Worm (Caenorhabditis elegans) whole organism, young adult: ENCODE measurements around the gene T08A9.13.

Experiments used
- B0336.3 ChIP-seq: fragments of 200-800 bp; sonication (Bioruptor generic); IDR thresholded peaks from 2 replicates; pipeline ENCODE4 v1.3.6; 2022; ENCODE audit warnings: missing genetic modification characterization, missing compliant biosample characterization
- F10E7.11 ChIP-seq: sonication (generic microtip); optimal IDR thresholded peaks from 2 replicates; lab custom pipeline; 2017; ENCODE audit warnings: mild to moderate bottlenecking, missing genetic modification characterization, moderate library complexity, missing compliant biosample characterization
- F23B12.7 ChIP-seq: sonication (generic microtip); optimal IDR thresholded peaks from 2 replicates; lab custom pipeline; 2017; ENCODE audit warnings: missing genetic modification characterization, mild to moderate bottlenecking, missing compliant biosample characterization, antibody characterized with exemption, moderate library complexity; ENCODE audit not compliant: insufficient read depth
- F33H1.4 ChIP-seq: fragments of 200-800 bp; sonication (Bioruptor generic); IDR thresholded peaks from 2 replicates; pipeline ENCODE4 v1.3.6; 2022; ENCODE audit warnings: missing genetic modification reagents, missing genetic modification characterization, missing compliant biosample characterization
- F37B4.10 ChIP-seq: fragments of 200-800 bp; sonication (Bioruptor generic); IDR thresholded peaks from 2 replicates; pipeline ENCODE4 v1.3.6; 2022; ENCODE audit warnings: missing genetic modification characterization, missing compliant biosample characterization
- F39B2.1 ChIP-seq: fragments of 200-800 bp; sonication (Bioruptor generic); IDR thresholded peaks from 2 replicates; pipeline ENCODE4 v1.3.6; 2022; ENCODE audit warnings: missing genetic modification reagents, missing genetic modification characterization, missing compliant biosample characterization
- K12H6.12 ChIP-seq: fragments of 200-800 bp; sonication (Bioruptor generic); optimal IDR thresholded peaks from 2 replicates; lab custom pipeline; 2018; ENCODE audit warnings: mild to moderate bottlenecking, missing genetic modification characterization, missing compliant biosample characterization
- T07F8.4 ChIP-seq: sonication (generic microtip); optimal IDR thresholded peaks from 2 replicates; lab custom pipeline; 2016; ENCODE audit warnings: mild to moderate bottlenecking, missing genetic modification characterization, moderate library complexity, missing compliant biosample characterization
- T26A5.8 ChIP-seq: sonication (generic microtip); optimal IDR thresholded peaks from 2 replicates; lab custom pipeline; 2016; ENCODE audit warnings: missing genetic modification characterization, missing compliant biosample characterization
- Y56A3A.18 ChIP-seq: fragments of 200-800 bp; sonication (Bioruptor generic); IDR thresholded peaks from 2 replicates; pipeline ENCODE4 v1.3.6; 2022; ENCODE audit warnings: missing genetic modification reagents, missing genetic modification characterization, missing compliant biosample characterization
- Y67H2A.10 ChIP-seq: fragments of 200-800 bp; sonication (Bioruptor generic); conservative IDR thresholded peaks from 2 replicates; pipeline ENCODE4 v1.3.6; 2022; ENCODE audit warnings: missing genetic modification reagents, missing genetic modification characterization, missing compliant biosample characterization
- aptf-3 ChIP-seq: fragments of 200-800 bp; sonication (Bioruptor generic); IDR thresholded peaks from 2 replicates; pipeline ENCODE4 v1.3.6; 2022; ENCODE audit warnings: missing genetic modification characterization, missing compliant biosample characterization
- athp-1 ChIP-seq: sonication (generic microtip); optimal IDR thresholded peaks from 2 replicates; lab custom pipeline; 2017; ENCODE audit warnings: mild to moderate bottlenecking, missing genetic modification characterization, missing compliant biosample characterization
- attf-5 ChIP-seq: fragments of 200-800 bp; sonication (Bioruptor generic); optimal IDR thresholded peaks from 2 replicates; lab custom pipeline; 2018; ENCODE audit warnings: mild to moderate bottlenecking, missing genetic modification characterization, missing compliant biosample characterization
- cebp-1 ChIP-seq, 2 experiments: fragments of 200-800 bp in 1 of 2; sonication (Bioruptor generic) in 1 of 2; sonication (generic microtip) in 1 of 2; IDR thresholded peaks in 1 of 2; optimal IDR thresholded peaks in 1 of 2; 2 replicates each; pipeline versions ENCODE4 v1.3.6 to Lab custom; 2017 to 2022; ENCODE audit warnings: missing compliant biosample characterization in 2 of 2, missing genetic modification characterization in 2 of 2, mild to moderate bottlenecking in 1 of 2, missing genetic modification reagents in 1 of 2, moderate library complexity in 1 of 2
- chd-7 ChIP-seq: sonication (generic microtip); optimal IDR thresholded peaks from 2 replicates; lab custom pipeline; 2016; ENCODE audit warnings: mild to moderate bottlenecking, missing genetic modification characterization, moderate library complexity, missing compliant biosample characterization
- ekl-4 ChIP-seq: fragments of 200-800 bp; sonication (Bioruptor generic); IDR thresholded peaks from 2 replicates; pipeline ENCODE4 v1.3.6; 2022; ENCODE audit warnings: missing genetic modification reagents, missing genetic modification characterization, missing compliant biosample characterization
- hmg-1.2 ChIP-seq: fragments of 200-800 bp; sonication (Bioruptor generic); IDR thresholded peaks from 2 replicates; pipeline ENCODE4 v1.3.6; 2022; ENCODE audit warnings: missing genetic modification reagents, missing genetic modification characterization, missing compliant biosample characterization
- hrde-1 ChIP-seq: sonication (generic microtip); optimal IDR thresholded peaks from 2 replicates; lab custom pipeline; 2016; ENCODE audit warnings: missing genetic modification characterization, mild to moderate bottlenecking, missing compliant biosample characterization, moderate library complexity, missing genotype, missing genetic modification reagents, borderline replicate concordance
- let-526 ChIP-seq: fragments of 200-800 bp; sonication (Bioruptor generic); IDR thresholded peaks from 2 replicates; pipeline ENCODE4 v1.3.6; 2022; ENCODE audit warnings: missing genetic modification reagents, missing genetic modification characterization, missing compliant biosample characterization
- let-607 ChIP-seq, 2 experiments: fragments of 200-800 bp in 1 of 2; sonication (Bioruptor generic) in 1 of 2; sonication (generic microtip) in 1 of 2; optimal IDR thresholded peaks; 2 replicates each; lab custom pipeline; 2016 to 2018; ENCODE audit warnings: mild to moderate bottlenecking in 2 of 2, missing compliant biosample characterization in 2 of 2, missing genetic modification characterization in 2 of 2, moderate library complexity in 2 of 2, missing genotype in 1 of 2
- lin-26 ChIP-seq: fragments of 200-800 bp; sonication (Bioruptor generic); IDR thresholded peaks from 2 replicates; pipeline ENCODE4 v1.3.6; 2022; ENCODE audit warnings: missing genetic modification reagents, missing genetic modification characterization, missing compliant biosample characterization
- mcd-1 ChIP-seq: fragments of 200-800 bp; sonication (Bioruptor generic); IDR thresholded peaks from 2 replicates; pipeline ENCODE4 v1.3.6; 2022; ENCODE audit warnings: missing genetic modification reagents, missing genetic modification characterization, missing compliant biosample characterization
- mel-28 ChIP-seq: sonication (generic microtip); optimal IDR thresholded peaks from 2 replicates; lab custom pipeline; 2016; ENCODE audit warnings: borderline replicate concordance, mild to moderate bottlenecking, missing genetic modification characterization, missing compliant biosample characterization
- nfya-2 ChIP-seq: fragments of 200-800 bp; sonication (Bioruptor generic); IDR thresholded peaks from 2 replicates; pipeline ENCODE4 v1.3.6; 2022; ENCODE audit warnings: missing genetic modification reagents, missing genetic modification characterization, missing compliant biosample characterization
- nhr-120 ChIP-seq: fragments of 200-800 bp; sonication (Bioruptor generic); IDR thresholded peaks from 2 replicates; pipeline ENCODE4 v1.3.6; 2022; ENCODE audit warnings: missing genetic modification characterization, missing compliant biosample characterization
- rec-8 ChIP-seq, 2 experiments: sonication (generic microtip); optimal IDR thresholded peaks; 2 replicates each; lab custom pipeline; 2016; ENCODE audit warnings: mild to moderate bottlenecking in 2 of 2, missing genetic modification characterization in 2 of 2, missing genetic modification reagents in 2 of 2, missing genotype in 2 of 2, missing biosample characterization in 1 of 2, missing compliant biosample characterization in 1 of 2, moderate library complexity in 1 of 2
- repo-1 ChIP-seq: sonication (generic microtip); optimal IDR thresholded peaks from 2 replicates; lab custom pipeline; 2017; ENCODE audit warnings: mild to moderate bottlenecking, missing genetic modification characterization, missing compliant biosample characterization
- sea-2 ChIP-seq: fragments of 200-800 bp; sonication (Bioruptor generic); IDR thresholded peaks from 2 replicates; pipeline ENCODE4 v1.3.6; 2022; ENCODE audit warnings: missing genetic modification characterization, missing compliant biosample characterization
- tbp1 ChIP-seq: fragments of 200-800 bp; sonication (Bioruptor generic); optimal IDR thresholded peaks from 2 replicates; lab custom pipeline; 2018; ENCODE audit warnings: mild to moderate bottlenecking, missing genetic modification characterization, missing compliant biosample characterization
- unc-62 ChIP-seq: fragments of 150-350 bp; optimal IDR thresholded peaks from 2 replicates; lab custom pipeline; 2014; ENCODE audit warnings: missing biosample characterization, missing genetic modification reagents, missing genetic modification characterization
- zfh-2 ChIP-seq: fragments of 200-800 bp; sonication (Bioruptor generic); conservative IDR thresholded peaks from 2 replicates; pipeline ENCODE4 v1.3.6; 2022; ENCODE audit warnings: missing genetic modification reagents, missing genetic modification characterization, missing compliant biosample characterization
- ztf-18 ChIP-seq: sonication (generic microtip); optimal IDR thresholded peaks from 2 replicates; lab custom pipeline; 2016; ENCODE audit warnings: missing genotype, mild to moderate bottlenecking, missing genetic modification characterization, missing compliant biosample characterization
- ztf-26 ChIP-seq: sonication (generic microtip); optimal IDR thresholded peaks from 2 replicates; lab custom pipeline; 2017; ENCODE audit warnings: missing genetic modification characterization, missing compliant biosample characterization

The T08A9.13 gene

ce11 chrX:7334302-7334724 lies 12.1 kb upstream of the T08A9.13 start, which contains the start of gene epg-7 (continued):
- TF ChIP-seq F33H1.4 = no peak
- TF ChIP-seq athp-1 (tag; lab: Kevin White, UChicago) = peak; percentile 85
- TF ChIP-seq Y56A3A.18 = 0 out of 2 replicates have a peak, but pooled peaks have one; percentile 51
- TF ChIP-seq mcd-1 (GFP tag; lab: Robert Waterston, UW) = peak; percentile 81
- no peak for TF ChIP-seq F39B2.1 (GFP tag; lab: Robert Waterston, UW)
- no peak for TF ChIP-seq lin-26 (GFP tag; lab: Robert Waterston, UW)
- peak; percentile 95 for TF ChIP-seq K12H6.12 (tag; lab: Kevin White, UChicago)
- TF ChIP-seq let-526 (GFP tag; lab: Robert Waterston, UW) = peak; percentile 88
- peak; percentile 57 for TF ChIP-seq ztf-18 (tag; lab: Kevin White, UChicago)
- peak; percentile 61 for TF ChIP-seq repo-1 (tag; lab: Kevin White, UChicago)
- no peak for TF ChIP-seq F10E7.11 (tag; lab: Kevin White, UChicago)
- TF ChIP-seq hmg-1.2 (GFP tag; lab: Robert Waterston, UW) = peak; percentile 88
- TF ChIP-seq T26A5.8 (tag; lab: Kevin White, UChicago) = no peak
- TF ChIP-seq hrde-1 (tag; lab: Kevin White, UChicago) = no peak

ce11 chrX:7330685-7331196 lies 8.5 kb upstream of the T08A9.13 start, which contains the start of gene ttr-30:
Gene ttr-30 (plus strand): TSS chrX:7330949.
- TF ChIP-seq Y67H2A.10 (GFP tag; lab: Robert Waterston, UW) (no peak), ztf-26 (peak; percentile 5), nhr-120 (no peak), let-607 (tag; optimal IDR thresholded peaks at IDR 0.05; lab: Kevin White, UChicago) (no peak), chd-7 (no peak), T07F8.4 (tag; lab: Kevin White, UChicago) (no peak), zfh-2 (GFP tag; lab: Robert Waterston, UW) (no peak)

- TF ChIP-seq sea-2 (GFP tag; lab: Robert Waterston, UW) (no peak), unc-62 (GFP tag; lab: Kevin White, UChicago) (no peak), K12H6.12 (tag; lab: Kevin White, UChicago) (no peak), tbp1 (GFP tag; lab: Kevin White, UChicago) (no peak), let-526 (GFP tag; lab: Robert Waterston, UW) (no peak), mel-28 (no peak), athp-1 (tag; lab: Kevin White, UChicago) (no peak), F23B12.7 (no peak), attf-5 (GFP tag; lab: Kevin White, UChicago) (no peak), ekl-4 (GFP tag; lab: Robert Waterston, UW) (no peak), F37B4.10 (GFP tag; lab: Robert Waterston, UW) (no peak), repo-1 (tag; lab: Kevin White, UChicago) (no peak), nfya-2 (GFP tag; lab: Robert Waterston, UW) (no peak), cebp-1 (GFP tag; IDR thresholded peaks at IDR 0.05; lab: Robert Waterston, UW) (no peak), cebp-1 (tag; optimal IDR thresholded peaks at IDR 0.05; lab: Kevin White, UChicago) (no peak), zfh-2 (GFP tag; lab: Robert Waterston, UW) (no peak), rec-8 (tag; optimal IDR thresholded peaks at IDR 0.05; lab: Kevin White, UChicago) (no peak), B0336.3 (GFP tag; lab: Robert Waterston, UW) (no peak), aptf-3 (GFP tag; lab: Robert Waterston, UW) (no peak), let-607 (tag; optimal IDR thresholded peaks at IDR 0.05; lab: Kevin White, UChicago) (no peak)
Measured at ce11 chrX:7329601-7330000, 7.4 kb upstream of the T08A9.13 start, which contains the start of gene ttr-59. Gene ttr-59 (plus strand): TSS chrX:7329818.
